Fruit fly (Drosophila melanogaster) whole organism, embryonic: Measurements from ENCODE around the gene odd.
A peak's percentile ranks its signal among the peaks of the same experiment; 100 is the strongest.

Source experiments
- ATbp ChIP-seq: fragments of 200-800 bp; sonication (Bioruptor generic); optimal IDR thresholded peaks from 2 replicates; lab custom pipeline; 2017; ENCODE audit warnings: missing biosample characterization, mild to moderate bottlenecking, missing genetic modification characterization, missing genetic modification reagents
- Bdp1 ChIP-seq: fragments of 200-800 bp; sonication (Bioruptor generic); optimal IDR thresholded peaks from 3 replicates; lab custom pipeline; 2016; ENCODE audit warnings: missing biosample characterization, missing genetic modification characterization
- CG10959 ChIP-seq: fragments of 200-800 bp; sonication (Bioruptor generic); IDR thresholded peaks from 2 replicates; pipeline ENCODE4 v1.3.6; 2022; ENCODE audit warnings: missing biosample characterization, missing genetic modification characterization
- CG12659 ChIP-seq: fragments of 200-800 bp; sonication (Bioruptor generic); optimal IDR thresholded peaks from 3 replicates; lab custom pipeline; 2017; ENCODE audit warnings: mild to moderate bottlenecking, missing biosample characterization, missing genetic modification reagents, missing genetic modification characterization
- CG16863 ChIP-seq: fragments of 200-800 bp; sonication (Bioruptor generic); optimal IDR thresholded peaks from 3 replicates; lab custom pipeline; 2016; ENCODE audit warnings: missing biosample characterization, missing genetic modification characterization
- CG18262 ChIP-seq: fragments of 200-800 bp; optimal IDR thresholded peaks from 3 replicates; lab custom pipeline; 2019; ENCODE audit warnings: missing biosample characterization, mild to moderate bottlenecking, missing genetic modification characterization, moderate library complexity
- CG33557 ChIP-seq: fragments of 200-800 bp; sonication (Bioruptor generic); optimal IDR thresholded peaks from 2 replicates; lab custom pipeline; 2019; ENCODE audit warnings: missing biosample characterization, mild to moderate bottlenecking, missing genetic modification characterization, moderate library complexity
- CG4617 ChIP-seq: fragments of 200-800 bp; sonication (Bioruptor generic); optimal IDR thresholded peaks from 3 replicates; lab custom pipeline; 2016; ENCODE audit warnings: missing biosample characterization, missing genetic modification characterization, borderline replicate concordance
- CG5953 ChIP-seq: fragments of 200-800 bp; sonication (Bioruptor generic); IDR thresholded peaks from 2 replicates; pipeline ENCODE4 v1.3.6; 2022; ENCODE audit warnings: missing biosample characterization, missing genetic modification characterization
- CG7357 ChIP-seq: fragments of 200-800 bp; sonication (Bioruptor generic); IDR thresholded peaks from 3 replicates; pipeline ENCODE4 v1.3.6; 2022; ENCODE audit warnings: missing biosample characterization, missing genetic modification characterization
- CG7987 ChIP-seq: fragments of 200-800 bp; sonication (Bioruptor generic); optimal IDR thresholded peaks from 2 replicates; lab custom pipeline; 2018; ENCODE audit warnings: missing biosample characterization, mild to moderate bottlenecking, missing genetic modification characterization, moderate library complexity
- CG8924 ChIP-seq: fragments of 200-800 bp; optimal IDR thresholded peaks from 3 replicates; lab custom pipeline; 2019; ENCODE audit warnings: missing biosample characterization, mild to moderate bottlenecking, missing genetic modification characterization, moderate library complexity
- CHES-1-like ChIP-seq: fragments of 200-800 bp; sonication (Bioruptor generic); optimal IDR thresholded peaks from 2 replicates; lab custom pipeline; 2016; ENCODE audit warnings: missing biosample characterization, missing genetic modification characterization
- D ChIP-seq, 2 experiments: fragments of 200-800 bp in 1 of 2; fragments of >200 bp in 1 of 2; sonication (Bioruptor generic) in 1 of 2; optimal IDR thresholded peaks; 2 replicates in 1 of 2; 3 replicates in 1 of 2; lab custom pipeline; 2017; ENCODE audit warnings: mild to moderate bottlenecking in 1 of 2, missing biosample characterization in 1 of 2, missing genetic modification characterization in 1 of 2, missing genetic modification reagents in 1 of 2
- Deaf1 ChIP-seq: fragments of 200-800 bp; optimal IDR thresholded peaks from 3 replicates; lab custom pipeline; 2019; ENCODE audit warnings: missing biosample characterization, mild to moderate bottlenecking, missing genetic modification characterization, moderate library complexity
- Eip74EF ChIP-seq, 2 experiments: fragments of 200-800 bp in 1 of 2; fragments of >200 bp in 1 of 2; sonication (Bioruptor generic) in 1 of 2; optimal IDR thresholded peaks; 2 replicates each; lab custom pipeline; 2017 to 2019; ENCODE audit warnings: missing biosample characterization in 2 of 2, missing genetic modification characterization in 2 of 2, mild to moderate bottlenecking in 1 of 2, moderate library complexity in 1 of 2
- Fer1 ChIP-seq: fragments of 200-800 bp; sonication (Bioruptor generic); optimal IDR thresholded peaks from 2 replicates; lab custom pipeline; 2017; ENCODE audit warnings: missing biosample characterization, mild to moderate bottlenecking, missing genetic modification characterization
- HLH3B ChIP-seq: fragments of 200-800 bp; sonication (Bioruptor generic); IDR thresholded peaks from 2 replicates; pipeline ENCODE4 v1.3.6; 2022; ENCODE audit warnings: missing biosample characterization, missing genetic modification characterization
- Hand ChIP-seq: fragments of 200-800 bp; sonication (Bioruptor generic); optimal IDR thresholded peaks from 2 replicates; lab custom pipeline; 2017; ENCODE audit warnings: mild to moderate bottlenecking, missing biosample characterization, missing genetic modification reagents, missing genetic modification characterization
- Hr3 ChIP-seq: fragments of 200-800 bp; sonication (Bioruptor generic); optimal IDR thresholded peaks from 3 replicates; lab custom pipeline; 2016; ENCODE audit warnings: missing biosample characterization, missing genetic modification characterization
- Hr39 ChIP-seq: fragments of >200 bp; optimal IDR thresholded peaks from 2 replicates; lab custom pipeline; 2017
- MBD-R2 ChIP-seq: fragments of 200-800 bp; sonication (Bioruptor generic); IDR thresholded peaks from 2 replicates; pipeline ENCODE4 v1.3.6; 2022; ENCODE audit warnings: missing biosample characterization, missing genetic modification characterization
- NC2β ChIP-seq: fragments of 200-800 bp; sonication (Bioruptor generic); optimal IDR thresholded peaks from 2 replicates; lab custom pipeline; 2016; ENCODE audit warnings: missing biosample characterization, missing genetic modification characterization
- Oaz ChIP-seq: fragments of 200-800 bp; sonication (Bioruptor generic); IDR thresholded peaks from 2 replicates; pipeline ENCODE4 v1.3.6; 2022; ENCODE audit warnings: missing biosample characterization, missing genetic modification characterization
- Poxn ChIP-seq: fragments of 200-800 bp; sonication (Bioruptor generic); IDR thresholded peaks from 2 replicates; pipeline ENCODE4 v1.3.6; 2022; ENCODE audit warnings: missing biosample characterization, missing genetic modification characterization
- Rx ChIP-seq: fragments of 200-800 bp; sonication (Bioruptor generic); IDR thresholded peaks from 2 replicates; pipeline ENCODE4 v1.3.6; 2022; ENCODE audit warnings: missing biosample characterization, missing genetic modification characterization
- Xrp1 ChIP-seq: fragments of 200-800 bp; sonication (Bioruptor generic); IDR thresholded peaks from 2 replicates; pipeline ENCODE4 v1.3.6; 2022; ENCODE audit warnings: missing biosample characterization, missing genetic modification characterization
- abd-A ChIP-seq: fragments of 200-800 bp; sonication (Bioruptor generic); optimal IDR thresholded peaks from 3 replicates; lab custom pipeline; 2019; ENCODE audit warnings: missing biosample characterization, mild to moderate bottlenecking, missing genetic modification characterization, moderate library complexity
- bab2 ChIP-seq: fragments of 200-800 bp; sonication (Bioruptor generic); optimal IDR thresholded peaks from 2 replicates; lab custom pipeline; 2016; ENCODE audit warnings: missing biosample characterization, missing genetic modification characterization
- crol ChIP-seq: fragments of 200-800 bp; sonication (Bioruptor generic); IDR thresholded peaks from 2 replicates; pipeline ENCODE4 v1.3.6; 2022; ENCODE audit warnings: missing biosample characterization, missing genetic modification characterization
- crp ChIP-seq, 2 experiments: fragments of 200-800 bp; sonication (Bioruptor generic); optimal IDR thresholded peaks; 2 replicates in 1 of 2; 3 replicates in 1 of 2; lab custom pipeline; 2017; ENCODE audit warnings: missing biosample characterization in 2 of 2, missing genetic modification characterization in 2 of 2, mild to moderate bottlenecking in 1 of 2, moderate library complexity in 1 of 2
- disco-r ChIP-seq: fragments of 200-800 bp; sonication (Bioruptor generic); optimal IDR thresholded peaks from 2 replicates; lab custom pipeline; 2016; ENCODE audit warnings: missing biosample characterization, missing genetic modification characterization
- esg ChIP-seq: fragments of 200-800 bp; sonication (Bioruptor generic); conservative IDR thresholded peaks from 2 replicates; pipeline ENCODE4 v1.3.6; 2022; ENCODE audit warnings: missing biosample characterization, missing genetic modification characterization
- exex ChIP-seq: fragments of 200-800 bp; sonication (Bioruptor generic); optimal IDR thresholded peaks from 4 replicates; lab custom pipeline; 2018; ENCODE audit warnings: missing biosample characterization, mild to moderate bottlenecking, missing genetic modification characterization, moderate library complexity
- gcm ChIP-seq: fragments of 200-800 bp; sonication (Bioruptor generic); optimal IDR thresholded peaks from 2 replicates; lab custom pipeline; 2019; ENCODE audit warnings: missing biosample characterization, mild to moderate bottlenecking, missing genetic modification characterization, moderate library complexity
- gem ChIP-seq: fragments of 200-800 bp; sonication (Bioruptor generic); optimal IDR thresholded peaks from 2 replicates; lab custom pipeline; 2019; ENCODE audit warnings: missing biosample characterization, mild to moderate bottlenecking, missing genetic modification characterization, moderate library complexity
- hb ChIP-seq: fragments of 200-800 bp; sonication (Bioruptor generic); IDR thresholded peaks from 3 replicates; pipeline ENCODE4 v1.3.6; 2022; ENCODE audit warnings: missing biosample characterization, missing genetic modification characterization; ENCODE audit not compliant: partially characterized antibody
- ken ChIP-seq: fragments of 200-800 bp; sonication (Bioruptor generic); IDR thresholded peaks from 3 replicates; pipeline ENCODE4 v1.3.6; 2022; ENCODE audit warnings: missing biosample characterization, missing genetic modification characterization
- mirr ChIP-seq: fragments of 200-800 bp; sonication (Bioruptor generic); optimal IDR thresholded peaks from 3 replicates; lab custom pipeline; 2018; ENCODE audit warnings: missing biosample characterization, mild to moderate bottlenecking, missing genetic modification characterization
- nerfin-2 ChIP-seq: fragments of 200-800 bp; sonication (Bioruptor generic); IDR thresholded peaks from 2 replicates; pipeline ENCODE4 v1.3.6; 2022; ENCODE audit warnings: missing biosample characterization, missing genetic modification characterization; ENCODE audit not compliant: partially characterized antibody
- nmo ChIP-seq: fragments of 200-800 bp; sonication (Bioruptor generic); optimal IDR thresholded peaks from 2 replicates; lab custom pipeline; 2018; ENCODE audit warnings: missing biosample characterization, mild to moderate bottlenecking, missing genetic modification characterization, moderate library complexity
- odd ChIP-seq: fragments of 200-800 bp; sonication (Bioruptor generic); optimal IDR thresholded peaks from 2 replicates; lab custom pipeline; 2017; ENCODE audit warnings: missing biosample characterization, mild to moderate bottlenecking, missing genetic modification characterization
- pfk ChIP-seq: fragments of 200-800 bp; sonication (Bioruptor generic); optimal IDR thresholded peaks from 2 replicates; lab custom pipeline; 2018; ENCODE audit warnings: missing biosample characterization, mild to moderate bottlenecking, missing genetic modification characterization, moderate library complexity
- repo ChIP-seq: fragments of 200-800 bp; sonication (Bioruptor generic); optimal IDR thresholded peaks from 2 replicates; lab custom pipeline; 2016; ENCODE audit warnings: missing biosample characterization, missing genetic modification characterization
- shn ChIP-seq: fragments of 200-800 bp; sonication (Bioruptor generic); optimal IDR thresholded peaks from 3 replicates; lab custom pipeline; 2016; ENCODE audit warnings: missing biosample characterization, missing genetic modification characterization
- sisA ChIP-seq: fragments of 200-800 bp; sonication (Bioruptor generic); IDR thresholded peaks from 2 replicates; pipeline ENCODE4 v1.3.6; 2022; ENCODE audit warnings: missing biosample characterization, missing genetic modification characterization
- sob ChIP-seq: fragments of 200-800 bp; sonication (Bioruptor generic); IDR thresholded peaks from 2 replicates; pipeline ENCODE4 v1.3.6; 2022; ENCODE audit warnings: missing biosample characterization, missing genetic modification characterization
- sr ChIP-seq: fragments of 200-800 bp; sonication (Bioruptor generic); IDR thresholded peaks from 3 replicates; pipeline ENCODE4 v1.3.6; 2022; ENCODE audit warnings: missing biosample characterization, missing genetic modification characterization
- trem ChIP-seq: fragments of 200-800 bp; optimal IDR thresholded peaks from 3 replicates; lab custom pipeline; 2019; ENCODE audit warnings: missing biosample characterization, mild to moderate bottlenecking, missing genetic modification characterization, moderate library complexity
- wdn ChIP-seq: fragments of 200-800 bp; sonication (Bioruptor generic); IDR thresholded peaks from 2 replicates; pipeline ENCODE4 v1.3.6; 2022; ENCODE audit warnings: missing biosample characterization, missing genetic modification characterization
- yki ChIP-seq: fragments of >200 bp; optimal IDR thresholded peaks from 3 replicates; lab custom pipeline; 2018

odd gene

dm6 chr2L:3587286-3587685, 19.3 kb downstream of the odd start (continued):
- TF ChIP-seq Fer1 (GFP tag; lab: Kevin White, UChicago) (no peak), mirr (GFP tag; lab: Kevin White, UChicago) (no peak), gem (tag; lab: Kevin White, UChicago) (peak; percentile 77), Hr3 (peak; percentile 29), exex (tag; lab: Kevin White, UChicago) (no peak), Deaf1 (no peak), ken (GFP tag; lab: Robert Waterston, UW) (no peak), Oaz (no peak), CG5953 (no peak), yki (lab: Kevin White, UChicago) (no peak), crol (GFP tag; lab: Robert Waterston, UW) (no peak), crp (GFP tag; optimal IDR thresholded peaks at IDR 0.05; lab: Kevin White, UChicago) (no peak), abd-A (no peak), sob (peak; percentile 60; the same call in 1 of the 2 replicates), bab2 (GFP tag; lab: Kevin White, UChicago) (peak; percentile 41), Rx (peak; percentile 11; the same call in 1 of the 2 replicates), odd (GFP tag; lab: Kevin White, UChicago) (peak; percentile 21), CG12659 (GFP tag; lab: Kevin White, UChicago) (no peak), sisA (GFP tag; lab: Robert Waterston, UW) (peak; percentile 38; the same call in 1 of the 2 replicates), disco-r (no peak), CG16863 (GFP tag; lab: Kevin White, UChicago) (peak; percentile 24), D (optimal IDR thresholded peaks at IDR 0.05; lab: Kevin White, UChicago) (no peak), D (GFP tag; optimal IDR thresholded peaks at IDR 0.05; lab: Kevin White, UChicago) (peak; percentile 21), pfk (GFP tag; lab: Kevin White, UChicago) (no peak), Eip74EF (GFP tag; optimal IDR thresholded peaks at IDR 0.05; lab: Kevin White, UChicago) (no peak), CHES-1-like (no peak), CG7987 (GFP tag; lab: Kevin White, UChicago) (no peak), Hr39 (no peak), ATbp (peak; percentile 43), Hand (GFP tag; lab: Kevin White, UChicago) (no peak), CG4617 (GFP tag; lab: Kevin White, UChicago) (no peak), nmo (GFP tag; lab: Kevin White, UChicago) (peak; percentile 59), HLH3B (GFP tag; lab: Robert Waterston, UW) (peak; percentile 30; the same call in 1 of the 2 replicates), NC2β (peak; percentile 22), hb (GFP tag; lab: Robert Waterston, UW) (no peak), Xrp1 (GFP tag; lab: Robert Waterston, UW) (peak; percentile 80), CG10959 (GFP tag; lab: Robert Waterston, UW) (peak; percentile 46; the same call in 1 of the 2 replicates), CG33557 (peak; percentile 74), gcm (GFP tag; lab: Kevin White, UChicago) (peak; percentile 36), CG18262 (tag; lab: Kevin White, UChicago) (peak; percentile 70), Bdp1 (GFP tag; lab: Kevin White, UChicago) (no peak), CG8924 (tag; lab: Kevin White, UChicago) (peak; percentile 39), Poxn (GFP tag; lab: Robert Waterston, UW) (no peak), shn (peak; percentile 23), esg (GFP tag; lab: Robert Waterston, UW) (no peak), wdn (no peak), sr (GFP tag; lab: Robert Waterston, UW) (no peak), nerfin-2 (GFP tag; lab: Robert Waterston, UW) (no peak), MBD-R2 (GFP tag; lab: Robert Waterston, UW) (no peak), trem (tag; lab: Kevin White, UChicago) (peak; percentile 43), repo (GFP tag; lab: Kevin White, UChicago) (no peak), CG7357 (GFP tag; lab: Robert Waterston, UW) (peak; percentile 39; the same call in 1 of the 3 replicates)
